Worm (Caenorhabditis elegans): Measurements from ENCODE around the gene cnc-8.

Gene cnc-8

DNA sequence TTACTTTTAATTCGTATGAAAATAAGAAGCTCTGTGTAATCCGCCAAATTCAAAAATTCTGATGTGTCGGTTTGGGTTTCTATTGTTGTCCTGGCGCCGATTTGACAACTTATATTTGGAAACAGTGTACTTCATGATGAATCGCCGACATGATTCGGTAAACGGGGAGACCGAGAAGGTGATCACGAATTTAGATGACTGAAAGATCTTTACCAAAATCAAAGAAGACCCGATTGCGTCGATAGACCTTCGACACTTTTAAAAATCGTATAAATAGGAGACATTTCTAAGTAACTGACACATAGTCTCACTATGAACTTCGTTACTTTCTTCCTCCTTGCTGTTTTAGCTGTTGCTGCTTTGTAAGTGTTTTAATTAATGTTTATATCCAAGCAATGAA is 4.0 kb upstream of the cnc-8 start, which contains the start of gene fip-5:
fip-5 (plus strand) TSS at position 312 of the 400 bp plus-strand sequence.
- TF ChIP-seq nhr-23 (tag; optimal IDR thresholded peaks at IDR 0.05) (no peak), nhr-67 (tag; optimal IDR thresholded peaks at IDR 0.05) (no peak), elt-1 (tag; optimal IDR thresholded peaks at IDR 0.05) (peak; percentile 51)

DNA sequence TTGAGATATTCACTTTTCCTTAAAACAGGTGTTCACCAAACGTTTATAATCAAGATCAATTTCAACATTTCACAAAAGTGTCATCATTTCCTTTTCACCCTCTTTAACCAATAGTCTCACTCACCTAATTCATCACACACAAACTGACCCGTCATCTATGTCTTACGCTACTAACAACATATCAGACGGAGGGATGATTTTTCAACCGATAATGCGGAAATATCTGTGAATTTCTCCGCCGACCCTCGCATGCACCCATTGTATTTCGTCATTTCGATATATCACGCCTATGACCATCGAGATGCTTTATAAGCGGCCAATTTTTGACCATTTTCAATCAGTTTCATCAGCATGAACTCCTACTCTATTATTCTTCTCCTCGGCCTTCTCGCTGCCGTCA is 2.2 kb upstream of the cnc-8 start, which contains the start of gene fipr-21:
fipr-21 (plus strand) TSS at position 352 of the 400 bp plus-strand sequence.
- TF ChIP-seq hmg-11 (tag; optimal IDR thresholded peaks at IDR 0.05) (no peak), fkh-10 (GFP tag; optimal IDR thresholded peaks at IDR 0.05) (no peak), ceh-28 (tag; optimal IDR thresholded peaks at IDR 0.05) (peak; percentile 26), nhr-43 (tag; optimal IDR thresholded peaks at IDR 0.05; ENCODE audit: poor library complexity, severe bottlenecking) (peak; percentile 32), elt-1 (tag; optimal IDR thresholded peaks at IDR 0.05) (peak; percentile 83), nhr-23 (tag; optimal IDR thresholded peaks at IDR 0.05) (peak; percentile 81), nhr-25 (tag; optimal IDR thresholded peaks at IDR 0.05) (peak; percentile 81)

DNA sequence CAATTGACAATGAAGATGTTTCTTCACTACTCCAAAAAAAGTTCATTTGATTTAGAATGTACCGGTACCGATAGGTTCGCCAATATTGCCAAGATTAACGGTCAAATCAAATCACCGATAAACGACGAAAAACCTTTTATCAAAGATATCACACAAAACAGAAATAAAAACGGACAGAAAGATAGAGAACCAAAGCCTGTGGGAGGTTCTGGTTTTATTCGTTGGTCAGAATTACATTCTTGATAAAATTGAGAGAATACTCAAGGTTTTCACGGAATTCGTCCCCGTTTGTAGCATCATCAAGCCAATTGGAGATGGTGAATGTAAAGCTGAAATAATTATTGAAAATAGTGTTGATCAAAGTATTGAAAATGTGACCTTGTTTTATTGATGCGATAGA is 528 bp downstream of the cnc-8 start:
- TF ChIP-seq elt-3 (tag; optimal IDR thresholded peaks at IDR 0.05) (peak in 1 of 3 experiments; percentile 1), nhr-12 (tag; optimal IDR thresholded peaks at IDR 0.05) (no peak), nhr-25 (tag; optimal IDR thresholded peaks at IDR 0.05) (peak; percentile 65)

DNA sequence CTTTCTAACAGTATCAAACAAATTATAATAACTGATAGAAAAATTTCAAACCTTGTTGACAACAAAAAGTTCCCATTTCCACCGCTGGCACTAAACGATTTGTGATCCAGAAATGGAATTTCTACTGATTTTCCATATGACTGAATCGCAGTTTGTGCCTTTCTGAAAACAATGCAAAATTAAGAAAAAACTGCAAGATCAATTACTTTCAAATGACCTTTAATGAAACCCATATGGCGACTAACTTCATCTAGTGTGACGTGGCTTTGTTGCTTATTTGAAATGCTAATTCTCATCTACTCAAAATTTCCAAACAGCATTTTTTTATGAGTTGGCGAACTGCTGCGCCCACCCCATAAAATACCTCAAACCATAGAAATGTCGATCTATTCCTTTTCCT is 1.1 kb downstream of the cnc-8 start, which contains the start of gene F41E7.7:
F41E7.7 (plus strand) TSS at position 301 of the 400 bp plus-strand sequence.
- TF ChIP-seq unc-39 (tag; optimal IDR thresholded peaks at IDR 0.05) = no peak
- no peak for TF ChIP-seq pha-4 (tag; optimal IDR thresholded peaks at IDR 0.05)
- no peak for TF ChIP-seq ZK546.5 (tag; optimal IDR thresholded peaks at IDR 0.05)
- no peak for TF ChIP-seq nhr-11 (tag; optimal IDR thresholded peaks at IDR 0.05)
- no peak for TF ChIP-seq zag-1 (tag; optimal IDR thresholded peaks at IDR 0.05)
- TF ChIP-seq hmg-11 (tag; optimal IDR thresholded peaks at IDR 0.05) = no peak

DNA sequence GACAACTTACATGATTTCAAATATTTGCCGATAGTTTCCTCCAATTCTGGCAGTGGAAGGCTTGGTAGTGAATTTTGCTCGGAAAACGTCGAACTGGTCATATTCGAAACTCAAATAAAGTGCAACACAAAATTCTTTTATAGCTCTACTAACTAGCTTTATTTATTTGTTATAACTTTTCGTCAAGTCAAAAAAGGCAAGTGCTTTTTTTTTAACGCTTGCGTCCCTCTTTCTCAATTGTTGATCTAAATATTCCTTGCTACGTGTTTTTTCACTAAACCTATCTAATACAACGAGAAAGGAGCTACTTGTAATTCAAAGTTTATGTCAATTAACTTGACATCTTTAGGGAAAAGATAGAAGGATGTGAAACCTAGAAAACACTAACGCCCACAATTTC is 4.0 kb downstream of the cnc-8 start, which contains the start of gene F41E7.6:
F41E7.6 (minus strand) TSS at position 101 of the 400 bp plus-strand sequence.
- TF ChIP-seq lin-39 (tag; optimal IDR thresholded peaks at IDR 0.05) (no peak), aly-2 (tag; optimal IDR thresholded peaks at IDR 0.05) (no peak), lsy-12 (tag; optimal IDR thresholded peaks at IDR 0.05) (no peak), elt-1 (tag; optimal IDR thresholded peaks at IDR 0.05) (no peak), pqm-1 (tag; optimal IDR thresholded peaks at IDR 0.05) (no peak), nfya-1 (tag; optimal IDR thresholded peaks at IDR 0.05; ENCODE audit: insufficient read depth) (no peak), mdl-1 (tag; optimal IDR thresholded peaks at IDR 0.05) (no peak), egl-27 (tag; optimal IDR thresholded peaks at IDR 0.05) (no peak), zag-1 (tag; optimal IDR thresholded peaks at IDR 0.05) (no peak), fkh-2 (tag; optimal IDR thresholded peaks at IDR 0.05) (no peak), ceh-9 (tag; optimal IDR thresholded peaks at IDR 0.05) (no peak), nhr-43 (tag; optimal IDR thresholded peaks at IDR 0.05; ENCODE audit: poor library complexity, severe bottlenecking) (no peak)

DNA sequence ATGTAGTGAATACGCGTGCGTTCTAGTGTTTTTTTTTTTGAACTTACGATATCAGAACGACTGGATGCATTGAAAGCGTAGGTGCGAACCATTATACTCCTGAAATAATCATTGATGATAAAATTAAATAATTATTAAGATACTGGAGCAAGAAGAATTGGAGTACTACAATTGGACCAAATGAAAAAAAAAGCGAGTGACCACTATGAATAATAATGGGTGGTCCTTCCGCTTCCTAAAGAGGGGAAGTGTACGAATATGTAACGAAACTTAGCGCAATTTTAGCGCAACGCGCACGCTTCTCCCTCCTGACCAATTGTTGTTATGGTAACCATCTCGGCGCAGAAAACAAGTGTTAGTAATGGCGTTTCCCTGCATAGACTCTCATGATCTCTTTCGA is 9.5 kb downstream of the cnc-8 start, which contains the start of gene F41E7.9:
F41E7.9 (minus strand) TSS at position 101 of the 400 bp plus-strand sequence.
- no peak for TF ChIP-seq unc-62 (GFP tag; optimal IDR thresholded peaks at IDR 0.05)
- no peak for TF ChIP-seq lin-15B (tag; optimal IDR thresholded peaks at IDR 0.05)
- no peak for TF ChIP-seq nhr-11 (tag; optimal IDR thresholded peaks at IDR 0.05)
- TF ChIP-seq nhr-77 (tag; optimal IDR thresholded peaks at IDR 0.05) = no peak
- no peak for TF ChIP-seq ceh-16 (tag; optimal IDR thresholded peaks at IDR 0.05)
- no peak for TF ChIP-seq nhr-76 (tag; optimal IDR thresholded peaks at IDR 0.05)
- TF ChIP-seq nhr-12 (tag; optimal IDR thresholded peaks at IDR 0.05) = no peak
- no peak for TF ChIP-seq sea-2 (GFP tag; optimal IDR thresholded peaks at IDR 0.05)
- no peak for TF ChIP-seq nhr-237 (tag; optimal IDR thresholded peaks at IDR 0.05)
- TF ChIP-seq elt-2 (tag; optimal IDR thresholded peaks at IDR 0.05) = no peak
- TF ChIP-seq nfya-1 (tag; optimal IDR thresholded peaks at IDR 0.05; ENCODE audit: insufficient read depth) = no peak
- TF ChIP-seq egl-5 (tag; optimal IDR thresholded peaks at IDR 0.05) = no peak
- no peak for TF ChIP-seq nhr-67 (tag; optimal IDR thresholded peaks at IDR 0.05)
- TF ChIP-seq ZK546.5 (tag; optimal IDR thresholded peaks at IDR 0.05) = no peak
- no peak for TF ChIP-seq pha-4 (tag; optimal IDR thresholded peaks at IDR 0.05)
- TF ChIP-seq eor-1 (tag; optimal IDR thresholded peaks at IDR 0.05) = no peak
- no peak for TF ChIP-seq nhr-43 (tag; optimal IDR thresholded peaks at IDR 0.05; ENCODE audit: poor library complexity, severe bottlenecking)
- TF ChIP-seq R02D3.7 (tag; optimal IDR thresholded peaks at IDR 0.05) = no peak
- TF ChIP-seq nhr-28 (tag; optimal IDR thresholded peaks at IDR 0.05) = no peak
